Worm (Caenorhabditis elegans) whole organism, mixed stage, embryonic: Measurements from ENCODE around the gene F39H12.3.

ENCODE experiments used
- M03D4.4 ChIP-seq: sonication (generic microtip); optimal IDR thresholded peaks from 2 replicates; lab custom pipeline; 2017; ENCODE audit warnings: mild to moderate bottlenecking, missing genetic modification characterization, missing compliant biosample characterization
- bed-3 ChIP-seq: fragments of 200-800 bp; sonication (Bioruptor generic); optimal IDR thresholded peaks from 3 replicates; lab custom pipeline; 2018; ENCODE audit warnings: mild to moderate bottlenecking, missing genetic modification characterization, moderate library complexity, missing compliant biosample characterization
- blmp-1 ChIP-seq: fragments of 150-350 bp; optimal IDR thresholded peaks from 2 replicates; lab custom pipeline; 2014; ENCODE audit warnings: missing biosample characterization, missing genetic modification characterization
- ceh-39 ChIP-seq: fragments of 150-350 bp; optimal IDR thresholded peaks from 2 replicates; lab custom pipeline; 2014; ENCODE audit warnings: missing biosample characterization, missing genetic modification characterization
- ceh-43 ChIP-seq: fragments of 200-800 bp; sonication (Bioruptor generic); optimal IDR thresholded peaks from 2 replicates; lab custom pipeline; 2018; ENCODE audit warnings: mild to moderate bottlenecking, missing genetic modification characterization, moderate library complexity, missing compliant biosample characterization
- ceh-83 ChIP-seq: fragments of 200-800 bp; sonication (Bioruptor generic); optimal IDR thresholded peaks from 2 replicates; lab custom pipeline; 2018; ENCODE audit warnings: mild to moderate bottlenecking, missing genetic modification characterization, missing compliant biosample characterization
- ces-1 ChIP-seq: fragments of 150-350 bp; optimal IDR thresholded peaks from 2 replicates; lab custom pipeline; 2014; ENCODE audit warnings: missing biosample characterization, missing genetic modification reagents, missing genetic modification characterization
- cnd-1 ChIP-seq: fragments of 200-800 bp; sonication (Bioruptor generic); optimal IDR thresholded peaks from 2 replicates; lab custom pipeline; 2018; ENCODE audit warnings: mild to moderate bottlenecking, missing genetic modification characterization, missing compliant biosample characterization
- drap-1 ChIP-seq: fragments of 200-800 bp; sonication (Bioruptor generic); optimal IDR thresholded peaks from 3 replicates; lab custom pipeline; 2018; ENCODE audit warnings: mild to moderate bottlenecking, missing genetic modification characterization, missing compliant biosample characterization
- elt-1 ChIP-seq: sonication (generic microtip); optimal IDR thresholded peaks from 2 replicates; lab custom pipeline; 2017; ENCODE audit warnings: missing genetic modification characterization, mild to moderate bottlenecking, missing compliant biosample characterization, antibody characterized with exemption, moderate library complexity, borderline replicate concordance; ENCODE audit not compliant: insufficient read depth
- elt-3 ChIP-seq: fragments of 150-350 bp; optimal IDR thresholded peaks from 2 replicates; lab custom pipeline; 2014; ENCODE audit warnings: missing biosample characterization, missing genetic modification characterization
- flh-1 ChIP-seq: fragments of 200-800 bp; sonication (Bioruptor generic); optimal IDR thresholded peaks from 2 replicates; lab custom pipeline; 2018; ENCODE audit warnings: mild to moderate bottlenecking, missing genetic modification characterization, moderate library complexity, missing compliant biosample characterization
- ham-2 ChIP-seq: fragments of 200-800 bp; sonication (Bioruptor generic); optimal IDR thresholded peaks from 2 replicates; lab custom pipeline; 2018; ENCODE audit warnings: mild to moderate bottlenecking, missing genetic modification characterization, missing compliant biosample characterization
- hlh-1 ChIP-seq: fragments of 150-350 bp; optimal IDR thresholded peaks from 2 replicates; lab custom pipeline; 2014; ENCODE audit warnings: missing biosample characterization, missing genetic modification reagents, missing genetic modification characterization
- lin-13 ChIP-seq: fragments of 150-350 bp; optimal IDR thresholded peaks from 2 replicates; lab custom pipeline; 2014; ENCODE audit warnings: missing biosample characterization, missing genetic modification characterization
- lin-32 ChIP-seq: fragments of 200-800 bp; sonication (Bioruptor generic); optimal IDR thresholded peaks from 2 replicates; lab custom pipeline; 2018; ENCODE audit warnings: mild to moderate bottlenecking, missing genetic modification characterization, missing compliant biosample characterization
- lsy-2 ChIP-seq: fragments of 150-350 bp; optimal IDR thresholded peaks from 2 replicates; lab custom pipeline; 2014; ENCODE audit warnings: missing biosample characterization, missing genetic modification characterization
- mab-5 ChIP-seq: fragments of 150-350 bp; optimal IDR thresholded peaks from 2 replicates; lab custom pipeline; 2014; ENCODE audit warnings: missing biosample characterization, missing genetic modification characterization
- mep-1 ChIP-seq: fragments of 150-350 bp; optimal IDR thresholded peaks from 2 replicates; lab custom pipeline; 2017; ENCODE audit warnings: missing biosample characterization, missing genetic modification reagents, missing genetic modification characterization, inconsistent platforms
- mls-2 ChIP-seq: sonication (generic microtip); optimal IDR thresholded peaks from 2 replicates; lab custom pipeline; 2016; ENCODE audit warnings: mild to moderate bottlenecking, missing genetic modification characterization, moderate library complexity, missing compliant biosample characterization
- nhr-12 ChIP-seq: fragments of 150-350 bp; optimal IDR thresholded peaks from 2 replicates; lab custom pipeline; 2014; ENCODE audit warnings: missing biosample characterization, missing genetic modification characterization
- nhr-2 ChIP-seq: fragments of 150-350 bp; optimal IDR thresholded peaks from 2 replicates; lab custom pipeline; 2014; ENCODE audit warnings: missing biosample characterization, missing genetic modification characterization
- nhr-237 ChIP-seq: fragments of 150-350 bp; optimal IDR thresholded peaks from 2 replicates; lab custom pipeline; 2014; ENCODE audit warnings: missing biosample characterization, missing genetic modification characterization
- nhr-28 ChIP-seq: fragments of 150-350 bp; optimal IDR thresholded peaks from 2 replicates; lab custom pipeline; 2014; ENCODE audit warnings: missing biosample characterization, missing genetic modification characterization
- nhr-76 ChIP-seq: sonication (generic microtip); optimal IDR thresholded peaks from 2 replicates; lab custom pipeline; 2017; ENCODE audit warnings: missing biosample characterization, missing genetic modification characterization
- pha-4 ChIP-seq: fragments of 150-350 bp; optimal IDR thresholded peaks from 2 replicates; lab custom pipeline; 2018; ENCODE audit warnings: missing biosample characterization, missing genetic modification reagents, missing genetic modification characterization
- sem-2 ChIP-seq: fragments of 200-800 bp; sonication (Bioruptor generic); optimal IDR thresholded peaks from 2 replicates; lab custom pipeline; 2018; ENCODE audit warnings: mild to moderate bottlenecking, missing genetic modification characterization, missing compliant biosample characterization
- snpc-4 ChIP-seq: fragments of 150-350 bp; optimal IDR thresholded peaks from 2 replicates; lab custom pipeline; 2014; ENCODE audit warnings: missing biosample characterization, missing genetic modification characterization
- sptf-1 ChIP-seq: sonication (generic microtip); optimal IDR thresholded peaks from 2 replicates; lab custom pipeline; 2017; ENCODE audit warnings: mild to moderate bottlenecking, missing genetic modification characterization, moderate library complexity, missing compliant biosample characterization
- tbx-8 ChIP-seq: fragments of 200-800 bp; sonication (Bioruptor generic); optimal IDR thresholded peaks from 2 replicates; lab custom pipeline; 2018; ENCODE audit warnings: mild to moderate bottlenecking, missing genetic modification characterization, moderate library complexity, missing compliant biosample characterization
- unc-120 ChIP-seq: sonication (generic microtip); optimal IDR thresholded peaks from 2 replicates; lab custom pipeline; 2017; ENCODE audit warnings: missing genetic modification characterization, missing compliant biosample characterization; ENCODE audit not compliant: poor library complexity, severe bottlenecking
- unc-39 ChIP-seq: fragments of 150-350 bp; optimal IDR thresholded peaks from 2 replicates; lab custom pipeline; 2014; ENCODE audit warnings: missing biosample characterization, missing genetic modification characterization
- unc-62 ChIP-seq: fragments of 150-350 bp; optimal IDR thresholded peaks from 2 replicates; lab custom pipeline; 2014; ENCODE audit warnings: missing biosample characterization, missing genetic modification reagents, missing genetic modification characterization
- zip-8 ChIP-seq: fragments of 150-350 bp; optimal IDR thresholded peaks from 2 replicates; lab custom pipeline; 2014; ENCODE audit warnings: missing biosample characterization, missing genetic modification characterization
- ztf-11 ChIP-seq: fragments of 150-350 bp; optimal IDR thresholded peaks from 2 replicates; lab custom pipeline; 2014; ENCODE audit warnings: missing biosample characterization, missing genetic modification characterization

Gene F39H12.3

DNA sequence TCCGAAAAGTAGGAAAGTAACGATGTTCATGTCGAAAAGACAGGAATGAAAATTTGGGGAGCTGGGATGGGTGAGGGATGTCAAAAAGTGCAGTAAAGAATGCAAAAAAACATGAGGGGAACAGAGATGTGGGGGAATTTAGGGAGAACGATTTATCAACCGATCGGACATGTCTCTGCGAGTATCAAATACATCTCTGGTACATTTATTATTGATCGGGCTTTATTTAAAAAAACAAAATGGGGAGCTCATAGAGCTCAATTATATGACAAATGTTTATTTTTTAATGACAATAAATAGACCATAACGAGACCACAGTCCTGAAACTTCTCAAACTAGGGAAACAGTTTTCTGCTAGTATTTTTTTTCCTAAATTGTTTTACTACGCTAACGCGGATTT lies 30.6 kb downstream of the F39H12.3 start, which contains the start of gene F25E2.2:
F25E2.2 (minus strand) TSS at position 101 of the 400 bp plus-strand sequence.
- TF ChIP-seq cnd-1 (tag; lab: Kevin White, UChicago) (no peak), nhr-237 (tag; lab: Kevin White, UChicago) (no peak), lin-32 (GFP tag; lab: Kevin White, UChicago) (no peak), unc-120 (tag; lab: Kevin White, UChicago) (no peak), nhr-12 (tag; lab: Kevin White, UChicago) (no peak), ham-2 (GFP tag; lab: Kevin White, UChicago) (no peak), nhr-76 (tag; lab: Kevin White, UChicago) (no peak), tbx-8 (GFP tag; lab: Kevin White, UChicago) (no peak), hlh-1 (tag; lab: Kevin White, UChicago) (no peak), pha-4 (tag; lab: Kevin White, UChicago) (no peak), M03D4.4 (no peak), ceh-39 (tag; lab: Kevin White, UChicago) (no peak), nhr-28 (tag; lab: Kevin White, UChicago) (no peak), sem-2 (no peak), bed-3 (GFP tag; lab: Kevin White, UChicago) (no peak), unc-39 (tag; lab: Kevin White, UChicago) (no peak), ceh-43 (no peak), mab-5 (tag; lab: Kevin White, UChicago) (no peak)

DNA sequence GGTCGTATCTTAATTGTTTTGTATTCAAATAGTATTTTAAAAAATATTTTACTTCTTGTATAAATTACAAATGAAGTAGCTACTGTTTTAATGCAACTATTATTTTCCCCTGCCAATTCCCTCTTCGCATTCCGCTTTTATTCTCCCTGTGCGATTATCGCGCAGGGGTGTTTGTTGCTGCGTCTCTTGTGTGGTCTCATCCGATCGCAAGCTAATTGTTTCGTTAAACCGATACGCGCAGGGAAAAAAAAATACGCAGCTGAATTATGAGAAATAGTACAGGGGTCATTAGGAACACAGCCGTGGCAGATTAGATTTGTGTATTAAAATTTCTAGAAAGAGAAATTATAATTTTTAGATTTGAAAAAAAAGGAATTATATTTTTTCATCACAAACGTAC lies 34.8 kb downstream of the F39H12.3 start:
- TF ChIP-seq M03D4.4 = peak; percentile 78
- peak; percentile 14 for TF ChIP-seq lin-32 (GFP tag; lab: Kevin White, UChicago)
- TF ChIP-seq snpc-4 (tag; lab: Kevin White, UChicago) = no peak
- peak; percentile 99 for TF ChIP-seq nhr-237 (tag; lab: Kevin White, UChicago)
- no peak for TF ChIP-seq flh-1
- peak; percentile 74 for TF ChIP-seq nhr-12 (tag; lab: Kevin White, UChicago)
- peak; percentile 98 for TF ChIP-seq pha-4 (tag; lab: Kevin White, UChicago)
- TF ChIP-seq lsy-2 = peak; percentile 89
- no peak for TF ChIP-seq sem-2
- TF ChIP-seq zip-8 (tag; lab: Kevin White, UChicago) = no peak
- TF ChIP-seq sptf-1 (tag; lab: Kevin White, UChicago) = peak; percentile 92
- peak; percentile 38 for TF ChIP-seq nhr-2 (tag; lab: Kevin White, UChicago)
- TF ChIP-seq nhr-28 (tag; lab: Kevin White, UChicago) = peak; percentile 66
- TF ChIP-seq ham-2 (GFP tag; lab: Kevin White, UChicago) = peak; percentile 38
- peak; percentile 83 for TF ChIP-seq mls-2 (tag; lab: Kevin White, UChicago)
- TF ChIP-seq unc-39 (tag; lab: Kevin White, UChicago) = peak; percentile 92
- TF ChIP-seq ces-1 (GFP tag; lab: Kevin White, UChicago) = peak; percentile 96
- peak; percentile 78 for TF ChIP-seq unc-120 (tag; lab: Kevin White, UChicago)
- peak; percentile 84 for TF ChIP-seq lin-13 (tag; lab: Kevin White, UChicago)
- TF ChIP-seq ceh-43 = peak; percentile 74
- peak; percentile 59 for TF ChIP-seq tbx-8 (GFP tag; lab: Kevin White, UChicago)
- TF ChIP-seq unc-62 (GFP tag; lab: Kevin White, UChicago) = peak; percentile 69
- peak; percentile 16 for TF ChIP-seq blmp-1
- TF ChIP-seq hlh-1 (tag; lab: Kevin White, UChicago) = peak; percentile 84
- no peak for TF ChIP-seq elt-1
- peak; percentile 84 for TF ChIP-seq ztf-11 (tag; lab: Kevin White, UChicago)
- peak; percentile 96 for TF ChIP-seq mep-1 (tag; lab: Kevin White, UChicago)
- peak; percentile 51 for TF ChIP-seq bed-3 (GFP tag; lab: Kevin White, UChicago)
- peak; percentile 86 for TF ChIP-seq cnd-1 (tag; lab: Kevin White, UChicago)
- TF ChIP-seq elt-3 (tag; lab: Kevin White, UChicago) = peak; percentile 94
- peak; percentile 43 for TF ChIP-seq ceh-83
- peak; percentile 93 for TF ChIP-seq drap-1 (GFP tag; lab: Kevin White, UChicago)
- TF ChIP-seq nhr-76 (tag; lab: Kevin White, UChicago) = no peak
- peak; percentile 92 for TF ChIP-seq mab-5 (tag; lab: Kevin White, UChicago)
- TF ChIP-seq ceh-39 (tag; lab: Kevin White, UChicago) = peak; percentile 98

DNA sequence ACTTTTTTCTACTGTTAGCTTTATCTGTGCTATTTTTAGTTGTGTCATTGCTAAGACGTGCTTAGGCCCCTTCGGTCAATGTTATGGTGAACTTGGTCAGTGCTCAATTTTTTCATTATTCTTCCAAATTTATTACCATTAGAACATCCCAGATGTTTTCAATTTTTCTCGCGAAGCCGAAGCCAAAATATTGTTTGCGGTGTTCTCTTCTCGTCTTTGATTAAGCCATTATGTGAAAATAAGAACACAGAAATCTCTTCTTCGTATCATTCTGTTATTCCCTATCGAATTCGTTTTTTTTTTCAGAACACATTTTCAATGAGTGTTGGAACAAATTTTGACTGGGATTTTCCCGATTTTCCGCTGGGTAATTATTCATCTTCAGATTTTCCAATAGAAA lies 38.8 kb downstream of the F39H12.3 start, which contains the start of gene gtr-1:
gtr-1 (plus strand) TSS at position 301 of the 400 bp plus-strand sequence.
- TF ChIP-seq nhr-2 (tag; lab: Kevin White, UChicago) (no peak), tbx-8 (GFP tag; lab: Kevin White, UChicago) (no peak), ham-2 (GFP tag; lab: Kevin White, UChicago) (no peak), drap-1 (GFP tag; lab: Kevin White, UChicago) (no peak), blmp-1 (no peak), ceh-43 (no peak), nhr-28 (tag; lab: Kevin White, UChicago) (no peak), hlh-1 (tag; lab: Kevin White, UChicago) (no peak), snpc-4 (tag; lab: Kevin White, UChicago) (no peak), unc-120 (tag; lab: Kevin White, UChicago) (no peak), ztf-11 (tag; lab: Kevin White, UChicago) (no peak), lsy-2 (no peak), nhr-76 (tag; lab: Kevin White, UChicago) (no peak), unc-39 (tag; lab: Kevin White, UChicago) (no peak), nhr-12 (tag; lab: Kevin White, UChicago) (no peak), sem-2 (no peak)
